1 fruit fly cellular context compared by ENCODE assay signal in genomic region chr3L:952152-952551, dm6.
TF ChIP-seq lines count a peak whose summit lies in the region.

No protein-coding gene starts in this region.

TF ChIP-seq in whole organism, embryonic, 481 proteins besides CTCF, POLR2A, EP300 and RAD21 (continued from another document):
- TF ChIP-seq CG11696 (GFP tag; IDR thresholded peaks at IDR 0.05; lab: Robert Waterston, UW) = no peak
- TF ChIP-seq YL-1 (GFP tag; optimal IDR thresholded peaks at IDR 0.05; lab: Kevin White, UChicago) = no peak
- TF ChIP-seq CG33557 (GFP tag; optimal IDR thresholded peaks at IDR 0.05; lab: Kevin White, UChicago) = no peak
TF ChIP-seq in whole organism, embryonic: peak in this region for 22.
